Fruit fly (Drosophila melanogaster): Measurements from ENCODE around the gene AP-1gamma.
A peak's percentile ranks its signal among the peaks of the same experiment; 100 is the strongest.

The AP-1gamma gene

DNA sequence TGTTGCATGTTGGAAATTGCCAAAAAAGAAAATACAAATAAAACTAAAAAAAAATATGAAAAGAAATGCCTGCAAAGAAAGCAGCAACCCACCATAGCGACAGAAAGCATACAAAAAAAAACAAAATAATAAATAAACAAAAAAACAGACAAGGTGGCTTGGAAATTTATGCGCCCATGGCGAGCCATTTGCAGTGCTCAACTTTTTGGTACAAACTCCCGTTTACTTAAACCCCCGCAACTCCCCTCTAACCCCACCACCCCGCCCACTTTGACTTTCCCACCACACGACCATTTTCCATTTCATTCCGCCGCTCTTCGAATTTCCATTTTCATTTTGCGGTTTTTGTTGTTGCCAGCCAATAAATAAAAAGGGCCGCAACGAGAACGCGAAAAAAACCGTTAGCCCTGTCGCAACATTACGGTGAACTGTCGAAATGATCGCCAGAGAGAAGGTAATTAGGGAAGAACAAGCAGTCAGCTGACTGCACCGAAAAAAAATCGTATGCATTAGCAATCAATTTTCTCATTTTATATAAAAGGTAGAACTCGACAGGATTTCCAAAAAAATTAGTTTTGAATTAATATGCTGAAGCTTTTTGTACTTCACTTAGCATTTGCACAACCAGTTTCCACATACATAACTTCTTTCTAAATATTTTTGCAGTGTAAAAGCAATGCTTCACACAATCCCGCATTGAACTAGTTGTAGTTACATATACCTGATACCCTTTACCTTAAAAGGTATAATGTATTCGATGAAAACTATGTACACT, 28.5 kb downstream of the AP-1gamma start (continued):
- no peak for TF ChIP-seq lov (optimal IDR thresholded peaks at IDR 0.05)
- TF ChIP-seq lov (GFP tag; IDR thresholded peaks at IDR 0.05) = no peak; the same call in 2 of the 3 replicates
- TF ChIP-seq Abd-B (GFP tag; optimal IDR thresholded peaks at IDR 0.05) = no peak
- TF ChIP-seq Opbp (GFP tag; IDR thresholded peaks at IDR 0.05; ENCODE audit: partially characterized antibody) = no peak
- no peak for TF ChIP-seq cas (GFP tag; IDR thresholded peaks at IDR 0.05)
- peak; percentile 38 for TF ChIP-seq pum (GFP tag; optimal IDR thresholded peaks at IDR 0.05)
- TF ChIP-seq CG7928 (GFP tag; optimal IDR thresholded peaks at IDR 0.05) = no peak
- no peak for TF ChIP-seq bowl (GFP tag; IDR thresholded peaks at IDR 0.05)
- TF ChIP-seq BEAF-32 (GFP tag; optimal IDR thresholded peaks at IDR 0.05) = no peak
- TF ChIP-seq MBD-R2 (GFP tag; IDR thresholded peaks at IDR 0.05) = no peak
- TF ChIP-seq sob (GFP tag; IDR thresholded peaks at IDR 0.05) = peak; percentile 33; the same call in 1 of the 2 replicates
- no peak for TF ChIP-seq knrl (GFP tag; IDR thresholded peaks at IDR 0.05; ENCODE audit: partially characterized antibody)
- TF ChIP-seq HLH3B (GFP tag; IDR thresholded peaks at IDR 0.05) = 0 out of 2 replicates have a peak, but pooled peaks have one; percentile 31
- peak; percentile 35; the same call in 1 of the 2 replicates for TF ChIP-seq CG6689 (GFP tag; IDR thresholded peaks at IDR 0.05)
- no peak for TF ChIP-seq CG4404 (GFP tag; IDR thresholded peaks at IDR 0.05)
- TF ChIP-seq CG7987 (GFP tag; optimal IDR thresholded peaks at IDR 0.05) = no peak
- TF ChIP-seq CG18764 (GFP tag; optimal IDR thresholded peaks at IDR 0.05) = peak; percentile 9
- no peak for TF ChIP-seq CG34376 (GFP tag; optimal IDR thresholded peaks at IDR 0.05)
- no peak for TF ChIP-seq Rx (GFP tag; IDR thresholded peaks at IDR 0.05)
- TF ChIP-seq nom (GFP tag; optimal IDR thresholded peaks at IDR 0.05) = no peak
- peak; percentile 26 for TF ChIP-seq CG15514 (GFP tag; optimal IDR thresholded peaks at IDR 0.05)
- TF ChIP-seq CG17385 (GFP tag; optimal IDR thresholded peaks at IDR 0.05) = peak; percentile 57
- TF ChIP-seq corto (GFP tag; optimal IDR thresholded peaks at IDR 0.05) = no peak
- no peak for TF ChIP-seq CG9932 (GFP tag; IDR thresholded peaks at IDR 0.05)
- TF ChIP-seq onecut (GFP tag; IDR thresholded peaks at IDR 0.05) = peak; percentile 31; the same call in 1 of the 2 replicates
- peak; percentile 74 for TF ChIP-seq CG31441 (GFP tag; IDR thresholded peaks at IDR 0.05)
- TF ChIP-seq slou (GFP tag; optimal IDR thresholded peaks at IDR 0.05) = no peak
- TF ChIP-seq NfI (GFP tag; optimal IDR thresholded peaks at IDR 0.05) = peak; percentile 33
- no peak for TF ChIP-seq pzg (GFP tag; optimal IDR thresholded peaks at IDR 0.05)
- TF ChIP-seq fu2 (GFP tag; optimal IDR thresholded peaks at IDR 0.05) = peak; percentile 26
- no peak for TF ChIP-seq D19B (GFP tag; optimal IDR thresholded peaks at IDR 0.05)
- no peak for TF ChIP-seq seq (GFP tag; IDR thresholded peaks at IDR 0.05)
- no peak for TF ChIP-seq MESR4 (GFP tag; optimal IDR thresholded peaks at IDR 0.05)
- TF ChIP-seq CrebB (tag; optimal IDR thresholded peaks at IDR 0.05) = no peak
- no peak for TF ChIP-seq Hmx (GFP tag; optimal IDR thresholded peaks at IDR 0.05)
- TF ChIP-seq h (optimal IDR thresholded peaks at IDR 0.05) = no peak
- no peak for TF ChIP-seq Lim3 (GFP tag; IDR thresholded peaks at IDR 0.05)
- TF ChIP-seq CG10147 (GFP tag; optimal IDR thresholded peaks at IDR 0.05) = no peak
- no peak for TF ChIP-seq dan (GFP tag; IDR thresholded peaks at IDR 0.05)
- TF ChIP-seq CG10321 (GFP tag; IDR thresholded peaks at IDR 0.05) = no peak
- peak; percentile 43 to 66 for TF ChIP-seq Hr51 (GFP tag; optimal IDR thresholded peaks at IDR 0.05)
- TF ChIP-seq CG7357 (GFP tag; IDR thresholded peaks at IDR 0.05) = no peak
- peak; percentile 24 for TF ChIP-seq jumu (GFP tag; optimal IDR thresholded peaks at IDR 0.05)
- TF ChIP-seq CG3163 (GFP tag; optimal IDR thresholded peaks at IDR 0.05) = no peak
- no peak for TF ChIP-seq CG16779 (GFP tag; IDR thresholded peaks at IDR 0.05)
- no peak for TF ChIP-seq D (optimal IDR thresholded peaks at IDR 0.05)
- TF ChIP-seq D (GFP tag; optimal IDR thresholded peaks at IDR 0.05) = peak; percentile 8
- peak; percentile 12 for TF ChIP-seq CG7556 (GFP tag; optimal IDR thresholded peaks at IDR 0.05)
- no peak for TF ChIP-seq luna (GFP tag; optimal IDR thresholded peaks at IDR 0.05)
- TF ChIP-seq CG1233 (GFP tag; optimal IDR thresholded peaks at IDR 0.05) = no peak
- TF ChIP-seq CG17612 (GFP tag; IDR thresholded peaks at IDR 0.05) = no peak
